Worm (Caenorhabditis elegans) whole organism, early embryonic: ENCODE data around the gene htp-1.

Experiments
- B0310.2 ChIP-seq: sonication (generic microtip); optimal IDR thresholded peaks from 2 replicates; lab custom pipeline; 2016; ENCODE audit warnings: mild to moderate bottlenecking, missing genetic modification characterization, missing compliant biosample characterization
- aly-1 ChIP-seq: sonication (generic microtip); optimal IDR thresholded peaks from 2 replicates; lab custom pipeline; 2016; ENCODE audit warnings: missing genetic modification characterization, missing compliant biosample characterization
- ama-1 ChIP-seq: fragments of 150-350 bp; optimal IDR thresholded peaks from 2 replicates; lab custom pipeline; 2014
- ceh-13 ChIP-seq: fragments of 200-800 bp; sonication (Bioruptor generic); optimal IDR thresholded peaks from 2 replicates; lab custom pipeline; 2018; ENCODE audit warnings: mild to moderate bottlenecking, missing genetic modification characterization, missing compliant biosample characterization
- ets-7 ChIP-seq: sonication (generic microtip); optimal IDR thresholded peaks from 2 replicates; lab custom pipeline; 2016; ENCODE audit warnings: missing genotype, missing genetic modification characterization, missing compliant biosample characterization
- flt-1 ChIP-seq: fragments of 200-800 bp; sonication (Bioruptor generic); IDR thresholded peaks from 2 replicates; pipeline ENCODE4 v1.3.6; 2022; ENCODE audit warnings: missing genetic modification characterization, missing compliant biosample characterization
- hmbx-1 ChIP-seq: sonication (generic microtip); optimal IDR thresholded peaks from 2 replicates; lab custom pipeline; 2016; ENCODE audit warnings: mild to moderate bottlenecking, missing genetic modification characterization, missing compliant biosample characterization
- hmg-4 ChIP-seq: fragments of 200-800 bp; sonication (Bioruptor generic); optimal IDR thresholded peaks from 2 replicates; lab custom pipeline; 2018; ENCODE audit warnings: mild to moderate bottlenecking, missing genetic modification characterization, missing compliant biosample characterization
- hnd-1 ChIP-seq: sonication (generic microtip); optimal IDR thresholded peaks from 2 replicates; lab custom pipeline; 2016; ENCODE audit warnings: missing genetic modification characterization, missing compliant biosample characterization
- pes-1 ChIP-seq: fragments of 200-800 bp; sonication (Bioruptor generic); IDR thresholded peaks from 2 replicates; pipeline ENCODE4 v1.3.6; 2022; ENCODE audit warnings: missing genetic modification reagents, missing genetic modification characterization, missing compliant biosample characterization
- scrt-1 ChIP-seq: fragments of 200-800 bp; sonication (Bioruptor generic); IDR thresholded peaks from 2 replicates; pipeline ENCODE4 v1.3.6; 2022; ENCODE audit warnings: missing genetic modification characterization, missing compliant biosample characterization
- sea-1 ChIP-seq: fragments of 200-800 bp; sonication (Bioruptor generic); conservative IDR thresholded peaks from 2 replicates; pipeline ENCODE4 v1.3.6; 2022; ENCODE audit warnings: missing genetic modification characterization, missing compliant biosample characterization
- tbx-37 ChIP-seq: fragments of 200-800 bp; sonication (Bioruptor generic); conservative IDR thresholded peaks from 2 replicates; pipeline ENCODE4 v1.3.6; 2022; ENCODE audit warnings: missing genetic modification reagents, missing genetic modification characterization, missing compliant biosample characterization
- tra-4 ChIP-seq: sonication (generic microtip); optimal IDR thresholded peaks from 2 replicates; lab custom pipeline; 2017; ENCODE audit warnings: missing genetic modification characterization, missing compliant biosample characterization

ce11 chrIV:5369414-5369813 is 21.9 kb downstream of the htp-1 start, which contains the start of gene F41H10.3:
- TF ChIP-seq ets-7 (tag; lab: Kevin White, UChicago) (no peak), ama-1 (lab: Kevin White, UChicago) (no peak), tbx-37 (GFP tag; lab: Robert Waterston, UW) (no peak), sea-1 (GFP tag; lab: Robert Waterston, UW) (no peak), hmg-4 (GFP tag; lab: Kevin White, UChicago) (no peak), aly-1 (no peak), tra-4 (tag; lab: Kevin White, UChicago) (no peak), flt-1 (GFP tag; lab: Robert Waterston, UW) (no peak), hmbx-1 (tag; lab: Kevin White, UChicago) (no peak), ceh-13 (no peak), scrt-1 (GFP tag; lab: Robert Waterston, UW) (no peak), B0310.2 (tag; lab: Kevin White, UChicago) (no peak), pes-1 (GFP tag; lab: Robert Waterston, UW) (no peak), hnd-1 (tag; lab: Kevin White, UChicago) (no peak)
